Fruit fly (Drosophila melanogaster) whole organism, embryonic: Measurements from ENCODE around the gene Ctu2.

Source experiments
- Aef1 ChIP-seq: fragments of 200-800 bp; sonication (Bioruptor generic); IDR thresholded peaks from 3 replicates; pipeline ENCODE4 v1.3.6; 2022; ENCODE audit warnings: missing biosample characterization, missing genetic modification characterization
- B-H2 ChIP-seq: fragments of 200-800 bp; sonication (Bioruptor generic); optimal IDR thresholded peaks from 2 replicates; lab custom pipeline; 2018; ENCODE audit warnings: missing biosample characterization, mild to moderate bottlenecking, missing genetic modification characterization
- Bteb2 ChIP-seq: fragments of 200-800 bp; sonication (Bioruptor generic); optimal IDR thresholded peaks from 2 replicates; lab custom pipeline; 2016; ENCODE audit warnings: missing biosample characterization, missing genetic modification characterization
- C15 ChIP-seq: fragments of 200-800 bp; sonication (Bioruptor generic); IDR thresholded peaks from 3 replicates; pipeline ENCODE4 v1.3.6; 2022; ENCODE audit warnings: missing biosample characterization, missing genetic modification characterization
- CG11398 ChIP-seq: fragments of 200-800 bp; sonication (Bioruptor generic); optimal IDR thresholded peaks from 2 replicates; lab custom pipeline; 2016; ENCODE audit warnings: missing biosample characterization, missing genetic modification characterization
- CG13624 ChIP-seq: fragments of 200-800 bp; sonication (Bioruptor generic); optimal IDR thresholded peaks from 2 replicates; lab custom pipeline; 2016; ENCODE audit warnings: missing biosample characterization, missing genetic modification characterization
- CG1602 ChIP-seq: fragments of 200-800 bp; sonication (Bioruptor generic); optimal IDR thresholded peaks from 3 replicates; lab custom pipeline; 2016; ENCODE audit warnings: missing biosample characterization, missing genetic modification characterization
- CG17912 ChIP-seq: fragments of 200-800 bp; sonication (Bioruptor generic); optimal IDR thresholded peaks from 2 replicates; lab custom pipeline; 2018; ENCODE audit warnings: missing biosample characterization, mild to moderate bottlenecking, missing genetic modification characterization
- CG2199 ChIP-seq: fragments of 200-800 bp; sonication (Bioruptor generic); IDR thresholded peaks from 3 replicates; pipeline ENCODE4 v1.3.6; 2022; ENCODE audit warnings: missing biosample characterization, missing genetic modification characterization
- CG2875 ChIP-seq: fragments of 200-800 bp; sonication (Bioruptor generic); optimal IDR thresholded peaks from 2 replicates; lab custom pipeline; 2017; ENCODE audit warnings: missing biosample characterization, mild to moderate bottlenecking, missing genetic modification characterization, missing genetic modification reagents
- CG30020 ChIP-seq: fragments of 200-800 bp; optimal IDR thresholded peaks from 2 replicates; lab custom pipeline; 2019; ENCODE audit warnings: missing biosample characterization, mild to moderate bottlenecking, missing genetic modification characterization, moderate library complexity
- CG6272 ChIP-seq: fragments of 200-800 bp; sonication (Bioruptor generic); IDR thresholded peaks from 2 replicates; pipeline ENCODE4 v1.3.6; 2022; ENCODE audit warnings: missing biosample characterization, missing genetic modification characterization
- CG6765 ChIP-seq: fragments of 200-800 bp; sonication (Bioruptor generic); optimal IDR thresholded peaks from 3 replicates; lab custom pipeline; 2017; ENCODE audit warnings: missing biosample characterization, mild to moderate bottlenecking, missing genetic modification characterization
- CG6791 ChIP-seq: fragments of 200-800 bp; sonication (Bioruptor generic); IDR thresholded peaks from 3 replicates; pipeline ENCODE4 v1.3.6; 2022; ENCODE audit warnings: missing biosample characterization, missing genetic modification characterization; ENCODE audit not compliant: partially characterized antibody
- CG7372 ChIP-seq: fragments of 200-800 bp; sonication (Bioruptor generic); IDR thresholded peaks from 2 replicates; pipeline ENCODE4 v1.3.6; 2022; ENCODE audit warnings: missing biosample characterization, missing genetic modification characterization
- CrebB ChIP-seq: fragments of 200-800 bp; sonication (Bioruptor generic); optimal IDR thresholded peaks from 3 replicates; lab custom pipeline; 2018; ENCODE audit warnings: missing biosample characterization, mild to moderate bottlenecking, missing genetic modification characterization
- E2f1 ChIP-seq: fragments of 200-800 bp; sonication (Bioruptor generic); IDR thresholded peaks from 2 replicates; pipeline ENCODE4 v1.3.6; 2022; ENCODE audit warnings: missing biosample characterization, missing genetic modification characterization
- Fer1 ChIP-seq: fragments of 200-800 bp; sonication (Bioruptor generic); optimal IDR thresholded peaks from 2 replicates; lab custom pipeline; 2017; ENCODE audit warnings: missing biosample characterization, mild to moderate bottlenecking, missing genetic modification characterization
- HLHmδ ChIP-seq: fragments of 200-800 bp; sonication (Bioruptor generic); optimal IDR thresholded peaks from 2 replicates; lab custom pipeline; 2018; ENCODE audit warnings: missing biosample characterization, mild to moderate bottlenecking, missing genetic modification characterization, moderate library complexity
- Hand ChIP-seq: fragments of 200-800 bp; sonication (Bioruptor generic); optimal IDR thresholded peaks from 2 replicates; lab custom pipeline; 2017; ENCODE audit warnings: mild to moderate bottlenecking, missing biosample characterization, missing genetic modification reagents, missing genetic modification characterization
- Med ChIP-seq: fragments of 200-800 bp; sonication (Bioruptor generic); peaks from one replicate; lab custom pipeline; 2016; ENCODE audit warnings: missing biosample characterization, missing genetic modification characterization, mild to moderate bottlenecking, inconsistent platforms, moderate library complexity
- Rx ChIP-seq: fragments of 200-800 bp; sonication (Bioruptor generic); IDR thresholded peaks from 2 replicates; pipeline ENCODE4 v1.3.6; 2022; ENCODE audit warnings: missing biosample characterization, missing genetic modification characterization
- Usf ChIP-seq: fragments of 200-800 bp; sonication (Bioruptor generic); optimal IDR thresholded peaks from 2 replicates; lab custom pipeline; 2017; ENCODE audit warnings: missing genotype, missing biosample characterization, missing genetic modification characterization
- dimm ChIP-seq: fragments of 200-800 bp; sonication (Bioruptor generic); IDR thresholded peaks from 2 replicates; pipeline ENCODE4 v1.3.6; 2022; ENCODE audit warnings: missing biosample characterization, missing genetic modification characterization
- esg ChIP-seq: fragments of 200-800 bp; sonication (Bioruptor generic); conservative IDR thresholded peaks from 2 replicates; pipeline ENCODE4 v1.3.6; 2022; ENCODE audit warnings: missing biosample characterization, missing genetic modification characterization
- fd96Cb ChIP-seq: fragments of 200-800 bp; sonication (Bioruptor generic); optimal IDR thresholded peaks from 2 replicates; lab custom pipeline; 2018; ENCODE audit warnings: missing biosample characterization, mild to moderate bottlenecking, missing genetic modification characterization, moderate library complexity
- hbn ChIP-seq: fragments of 200-800 bp; sonication (Bioruptor generic); IDR thresholded peaks from 2 replicates; pipeline ENCODE4 v1.3.6; 2022; ENCODE audit warnings: missing biosample characterization, missing genetic modification characterization; ENCODE audit not compliant: partially characterized antibody
- her ChIP-seq: fragments of 200-800 bp; sonication (Bioruptor generic); optimal IDR thresholded peaks from 2 replicates; lab custom pipeline; 2016; ENCODE audit warnings: missing biosample characterization, missing genetic modification characterization
- lilli ChIP-seq: fragments of 200-800 bp; sonication (Bioruptor generic); optimal IDR thresholded peaks from 3 replicates; lab custom pipeline; 2016; ENCODE audit warnings: missing biosample characterization, missing genetic modification characterization
- nerfin-2 ChIP-seq: fragments of 200-800 bp; sonication (Bioruptor generic); IDR thresholded peaks from 2 replicates; pipeline ENCODE4 v1.3.6; 2022; ENCODE audit warnings: missing biosample characterization, missing genetic modification characterization; ENCODE audit not compliant: partially characterized antibody
- onecut ChIP-seq: fragments of 200-800 bp; sonication (Bioruptor generic); IDR thresholded peaks from 2 replicates; pipeline ENCODE4 v1.3.6; 2022; ENCODE audit warnings: missing biosample characterization, missing genetic modification characterization
- p53 ChIP-seq: fragments of 200-800 bp; sonication (Bioruptor generic); optimal IDR thresholded peaks from 2 replicates; lab custom pipeline; 2016; ENCODE audit warnings: missing biosample characterization, missing genetic modification characterization
- peb ChIP-seq: fragments of 200-800 bp; sonication (Bioruptor generic); IDR thresholded peaks from 2 replicates; pipeline ENCODE4 v1.3.6; 2022; ENCODE audit warnings: missing biosample characterization, missing genetic modification characterization
- phol ChIP-seq: fragments of 200-800 bp; sonication (Bioruptor generic); optimal IDR thresholded peaks from 3 replicates; lab custom pipeline; 2018; ENCODE audit warnings: missing biosample characterization, mild to moderate bottlenecking, missing genetic modification characterization, moderate library complexity
- scrt ChIP-seq: fragments of 200-800 bp; sonication (Bioruptor generic); optimal IDR thresholded peaks from 2 replicates; lab custom pipeline; 2018; ENCODE audit warnings: missing biosample characterization, mild to moderate bottlenecking, missing genetic modification characterization, moderate library complexity
- sens ChIP-seq: fragments of 200-800 bp; sonication (Bioruptor generic); peaks from one replicate; lab custom pipeline; 2016; ENCODE audit warnings: missing biosample characterization, missing genetic modification characterization
- so ChIP-seq: fragments of 200-800 bp; sonication (Bioruptor generic); IDR thresholded peaks from 3 replicates; pipeline ENCODE4 v1.3.6; 2022; ENCODE audit warnings: missing biosample characterization, missing genetic modification characterization
- stwl ChIP-seq: fragments of 200-800 bp; sonication (Bioruptor generic); optimal IDR thresholded peaks from 3 replicates; lab custom pipeline; 2018; ENCODE audit warnings: missing biosample characterization, mild to moderate bottlenecking, missing genetic modification characterization, moderate library complexity
- tio ChIP-seq: fragments of 200-800 bp; sonication (Bioruptor generic); optimal IDR thresholded peaks from 2 replicates; lab custom pipeline; 2017; ENCODE audit warnings: missing biosample characterization, missing genetic modification characterization, inconsistent platforms
- tx ChIP-seq: fragments of 200-800 bp; sonication (Bioruptor generic); optimal IDR thresholded peaks from 2 replicates; lab custom pipeline; 2016; ENCODE audit warnings: missing biosample characterization, missing genetic modification characterization
- zen2 ChIP-seq: fragments of 200-800 bp; sonication (Bioruptor generic); IDR thresholded peaks from 3 replicates; pipeline ENCODE4 v1.3.6; 2022; ENCODE audit warnings: missing biosample characterization, missing genetic modification characterization; ENCODE audit not compliant: partially characterized antibody

The Ctu2 gene

DNA sequence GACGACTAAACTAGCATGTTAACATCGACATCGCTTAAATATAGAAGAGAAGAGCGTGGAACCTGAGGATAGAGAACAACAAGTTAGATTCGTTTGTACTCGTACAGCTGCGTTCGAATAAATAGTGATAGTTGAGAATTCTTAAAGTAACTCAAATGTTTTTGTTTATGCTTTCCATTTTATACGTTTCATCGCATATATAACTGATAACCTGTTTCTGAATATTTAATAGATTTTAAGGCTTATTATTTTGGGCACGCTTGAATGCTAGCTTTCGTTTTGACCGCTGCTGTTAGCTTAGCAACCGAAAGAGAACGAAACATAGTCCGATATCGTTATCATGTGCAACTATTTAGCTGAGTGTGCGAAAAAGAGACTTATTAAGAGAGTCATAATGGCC is 35.3 kb upstream of the Ctu2 start (continued):
- TF ChIP-seq Rx (GFP tag; lab: Robert Waterston, UW): peak; percentile 88
- peak; percentile 80 for TF ChIP-seq fd96Cb (tag; lab: Kevin White, UChicago)
- peak; percentile 84 for TF ChIP-seq phol (tag; lab: Kevin White, UChicago)
- TF ChIP-seq so (GFP tag; lab: Robert Waterston, UW): peak; percentile 95
- peak; percentile 29 for TF ChIP-seq p53 (GFP tag; lab: Kevin White, UChicago)
- peak; percentile 99 for TF ChIP-seq lilli
- TF ChIP-seq CG6272 (GFP tag; lab: Robert Waterston, UW): peak; percentile 92
- TF ChIP-seq Hand (GFP tag; lab: Kevin White, UChicago): peak; percentile 96
- TF ChIP-seq tx (GFP tag; lab: Kevin White, UChicago): peak; percentile 93
- peak; percentile 93 for TF ChIP-seq esg (GFP tag; lab: Robert Waterston, UW)
- TF ChIP-seq CG2199 (GFP tag; lab: Robert Waterston, UW): peak; percentile 80; the same call in 2 of the 3 replicates
- TF ChIP-seq CG30020 (tag; lab: Kevin White, UChicago): peak; percentile 39
- no peak for TF ChIP-seq tio (GFP tag; lab: Kevin White, UChicago)
- TF ChIP-seq Bteb2: peak; percentile 97
- TF ChIP-seq E2f1: peak; percentile 95
- TF ChIP-seq CG1602 (GFP tag; lab: Kevin White, UChicago): peak; percentile 85
- no peak for TF ChIP-seq HLHmδ (GFP tag; lab: Kevin White, UChicago)
- TF ChIP-seq CG2875 (GFP tag; lab: Kevin White, UChicago): peak; percentile 60
- TF ChIP-seq CG11398 (GFP tag; lab: Kevin White, UChicago): peak; percentile 88
- peak; percentile 96 for TF ChIP-seq C15
- peak; percentile 98 for TF ChIP-seq Fer1 (GFP tag; lab: Kevin White, UChicago)
- peak; percentile 98 for TF ChIP-seq CG13624
- peak; percentile 77 for TF ChIP-seq peb
- no peak for TF ChIP-seq stwl (tag; lab: Kevin White, UChicago)
- TF ChIP-seq CG17912: peak; percentile 25
- peak; percentile 96 for TF ChIP-seq CG6765 (GFP tag; lab: Kevin White, UChicago)
- no peak for TF ChIP-seq nerfin-2 (GFP tag; lab: Robert Waterston, UW)

DNA sequence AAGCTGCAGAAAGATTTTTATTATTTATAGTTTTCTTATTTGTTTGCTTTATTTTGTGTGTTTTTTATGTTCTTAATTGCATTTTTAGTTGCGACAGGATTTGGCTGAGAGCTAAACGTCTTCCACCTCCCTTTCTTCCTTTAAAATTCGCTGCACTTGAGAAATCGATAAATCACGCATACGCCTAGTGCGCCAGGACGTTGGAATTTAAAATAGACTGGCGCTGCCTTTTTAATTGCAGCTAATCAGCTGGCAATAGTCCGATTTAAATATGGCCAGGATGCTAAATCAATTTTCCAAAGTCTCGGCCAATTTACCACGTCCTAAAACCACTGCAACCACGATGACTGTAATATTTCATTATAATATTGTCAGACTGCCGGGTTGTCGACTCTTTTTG is 33.8 kb upstream of the Ctu2 start:
- TF ChIP-seq scrt (GFP tag; lab: Kevin White, UChicago) (no peak), onecut (peak; percentile 97), Usf (no peak), B-H2 (GFP tag; lab: Kevin White, UChicago) (no peak), CG6791 (no peak), hbn (GFP tag; lab: Robert Waterston, UW) (0 out of 2 replicates have a peak, but pooled peaks have one; percentile 13), CG2875 (GFP tag; lab: Kevin White, UChicago) (no peak), Med (GFP tag; lab: Kevin White, UChicago) (peak; percentile 27), CG7372 (GFP tag; lab: Robert Waterston, UW) (peak; percentile 79), fd96Cb (tag; lab: Kevin White, UChicago) (no peak), zen2 (no peak), dimm (GFP tag; lab: Robert Waterston, UW) (no peak), CrebB (tag; lab: Kevin White, UChicago) (no peak), sens (peak; percentile 69), Aef1 (GFP tag; lab: Robert Waterston, UW) (no peak), her (no peak)
- TF ChIP-seq, all 482 proteins: peak for 5
